Worm (Caenorhabditis elegans) whole organism, L4/young adult: Measurements from ENCODE around the gene kvs-1.

ENCODE experiments used
- W03F9.2 ChIP-seq: fragments of 150-350 bp; optimal IDR thresholded peaks from 2 replicates; lab custom pipeline; 2014; ENCODE audit warnings: missing biosample characterization, missing genetic modification characterization
- him-1 ChIP-seq: sonication (generic microtip); optimal IDR thresholded peaks from 2 replicates; lab custom pipeline; 2016; ENCODE audit warnings: missing genotype, missing genetic modification reagents, missing genetic modification characterization, missing compliant biosample characterization

- TF ChIP-seq W03F9.2 (tag; lab: Kevin White, UChicago) (no peak), him-1 (tag; lab: Kevin White, UChicago) (no peak)
Measured at ce11 chrX:7645313-7645712, 61.6 kb downstream of the kvs-1 start, which contains the start of gene F26A10.2.
